Fruit fly (Drosophila melanogaster) whole organism, pupa: ENCODE results near the gene Atg4a.

Experiments
- CG10348 ChIP-seq: fragments of 200-800 bp; sonication (Bioruptor generic); IDR thresholded peaks from 2 replicates; pipeline ENCODE4 v1.3.6; 2022; ENCODE audit warnings: missing biosample characterization, missing genetic modification characterization
- CG12605 ChIP-seq: fragments of 200-800 bp; sonication (Bioruptor generic); IDR thresholded peaks from 2 replicates; pipeline ENCODE4 v1.3.6; 2022; ENCODE audit warnings: missing biosample characterization, missing genetic modification characterization
- CG13204 ChIP-seq: fragments of 200-800 bp; sonication (Bioruptor generic); optimal IDR thresholded peaks from 2 replicates; lab custom pipeline; 2018; ENCODE audit warnings: missing biosample characterization, mild to moderate bottlenecking, missing genetic modification characterization, moderate library complexity
- CG14655 ChIP-seq: fragments of 200-800 bp; sonication (Bioruptor generic); optimal IDR thresholded peaks from 3 replicates; lab custom pipeline; 2017; ENCODE audit warnings: mild to moderate bottlenecking, missing biosample characterization, missing genetic modification reagents, missing genetic modification characterization
- CG15710 ChIP-seq: fragments of 200-800 bp; sonication (Bioruptor generic); optimal IDR thresholded peaks from 2 replicates; lab custom pipeline; 2018; ENCODE audit warnings: missing biosample characterization, mild to moderate bottlenecking, missing genetic modification characterization, moderate library complexity
- CG17806 ChIP-seq: fragments of 200-800 bp; sonication (Bioruptor generic); optimal IDR thresholded peaks from 2 replicates; lab custom pipeline; 2018; ENCODE audit warnings: missing biosample characterization, mild to moderate bottlenecking, missing genetic modification characterization, moderate library complexity
- CG32121 ChIP-seq: fragments of 200-800 bp; sonication (Bioruptor generic); IDR thresholded peaks from 2 replicates; pipeline ENCODE4 v1.3.6; 2022; ENCODE audit warnings: missing biosample characterization, missing genetic modification characterization
- CG34367 ChIP-seq: fragments of 200-800 bp; sonication (Bioruptor generic); optimal IDR thresholded peaks from 2 replicates; lab custom pipeline; 2018; ENCODE audit warnings: missing biosample characterization, mild to moderate bottlenecking, missing genetic modification characterization
- CG4496 ChIP-seq: fragments of 200-800 bp; sonication (Bioruptor generic); IDR thresholded peaks from 3 replicates; pipeline ENCODE4 v1.3.6; 2022; ENCODE audit warnings: missing biosample characterization, missing genetic modification characterization
- CG8159 ChIP-seq: fragments of 200-800 bp; sonication (Bioruptor generic); optimal IDR thresholded peaks from 3 replicates; lab custom pipeline; 2018; ENCODE audit warnings: missing biosample characterization, mild to moderate bottlenecking, missing genetic modification characterization, moderate library complexity
- CG8301 ChIP-seq: fragments of 200-800 bp; sonication (Bioruptor generic); optimal IDR thresholded peaks from 2 replicates; lab custom pipeline; 2018; ENCODE audit warnings: missing biosample characterization, mild to moderate bottlenecking, missing genetic modification characterization
- CG9948 ChIP-seq: fragments of 200-800 bp; sonication (Bioruptor generic); optimal IDR thresholded peaks from 2 replicates; lab custom pipeline; 2018; ENCODE audit warnings: missing biosample characterization, mild to moderate bottlenecking, missing genetic modification characterization, moderate library complexity
- D1 ChIP-seq: fragments of 200-800 bp; sonication (Bioruptor generic); optimal IDR thresholded peaks from 2 replicates; lab custom pipeline; 2018; ENCODE audit warnings: missing biosample characterization, mild to moderate bottlenecking, missing genetic modification characterization, moderate library complexity
- EcR ChIP-seq: fragments of 200-800 bp; sonication (Bioruptor generic); optimal IDR thresholded peaks from 3 replicates; lab custom pipeline; 2019; ENCODE audit warnings: missing biosample characterization, missing genetic modification characterization, mild to moderate bottlenecking, moderate library complexity, missing genetic modification reagents
- Ets98B ChIP-seq: fragments of 200-800 bp; sonication (Bioruptor generic); IDR thresholded peaks from 2 replicates; pipeline ENCODE4 v1.3.6; 2022; ENCODE audit warnings: missing biosample characterization, missing genetic modification characterization
- Pif1A ChIP-seq: fragments of 200-800 bp; sonication (Bioruptor generic); optimal IDR thresholded peaks from 3 replicates; lab custom pipeline; 2016; ENCODE audit warnings: missing biosample characterization, missing genetic modification characterization
- Pif1B ChIP-seq: fragments of 200-800 bp; sonication (Bioruptor generic); optimal IDR thresholded peaks from 3 replicates; lab custom pipeline; 2016; ENCODE audit warnings: missing biosample characterization, missing genetic modification characterization
- Snoo ChIP-seq: fragments of 200-800 bp; sonication (Bioruptor generic); optimal IDR thresholded peaks from 3 replicates; lab custom pipeline; 2017; ENCODE audit warnings: missing biosample characterization, mild to moderate bottlenecking, missing genetic modification characterization, inconsistent platforms
- fd96Ca ChIP-seq: fragments of 200-800 bp; sonication (Bioruptor generic); IDR thresholded peaks from 3 replicates; pipeline ENCODE4 v1.3.6; 2022; ENCODE audit warnings: missing biosample characterization, missing genetic modification characterization
- gl ChIP-seq: fragments of 200-800 bp; sonication (Bioruptor generic); optimal IDR thresholded peaks from 2 replicates; lab custom pipeline; 2018; ENCODE audit warnings: missing biosample characterization, mild to moderate bottlenecking, missing genetic modification characterization
- rn ChIP-seq: fragments of 200-800 bp; sonication (Bioruptor generic); IDR thresholded peaks from 2 replicates; pipeline ENCODE4 v1.3.6; 2022; ENCODE audit warnings: missing biosample characterization, missing genetic modification characterization

Atg4a gene

DNA sequence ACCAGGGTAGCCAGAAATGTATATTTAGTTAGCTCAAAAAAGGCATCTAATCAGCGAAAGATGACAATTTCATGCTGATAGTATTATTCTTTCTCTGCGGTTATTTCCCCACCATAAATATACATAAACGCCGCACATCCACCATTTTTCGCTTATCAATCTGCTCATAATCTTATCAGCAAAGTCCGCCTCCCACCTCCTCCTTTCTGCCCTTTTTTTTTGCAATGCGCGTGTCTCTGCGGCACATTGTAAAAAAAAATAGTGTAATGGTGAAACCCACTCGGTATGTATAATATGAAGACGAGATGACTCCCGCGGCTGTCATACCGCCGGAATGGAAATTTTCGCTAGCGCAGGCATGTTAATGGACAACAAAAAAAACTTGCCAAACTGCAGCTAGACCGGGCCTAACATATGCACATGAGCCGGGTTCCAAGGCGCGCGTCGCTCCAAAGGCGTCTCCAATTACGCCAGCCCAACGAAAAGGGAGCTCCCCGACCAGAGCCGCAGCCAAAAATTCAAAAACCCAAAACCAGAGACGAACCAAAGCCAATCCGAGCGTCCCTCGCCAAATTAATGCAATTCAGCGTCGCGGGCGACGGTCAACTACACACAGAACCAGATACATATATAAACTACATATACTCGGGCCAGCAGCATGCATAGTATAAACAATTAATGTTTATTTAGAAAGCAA, 39.6 kb downstream of the Atg4a start:
- TF ChIP-seq CG9948 (no peak), CG14655 (peak; percentile 24), CG4496 (GFP tag; lab: Robert Waterston, UW) (peak; percentile 54; the same call in 1 of the 3 replicates)

DNA sequence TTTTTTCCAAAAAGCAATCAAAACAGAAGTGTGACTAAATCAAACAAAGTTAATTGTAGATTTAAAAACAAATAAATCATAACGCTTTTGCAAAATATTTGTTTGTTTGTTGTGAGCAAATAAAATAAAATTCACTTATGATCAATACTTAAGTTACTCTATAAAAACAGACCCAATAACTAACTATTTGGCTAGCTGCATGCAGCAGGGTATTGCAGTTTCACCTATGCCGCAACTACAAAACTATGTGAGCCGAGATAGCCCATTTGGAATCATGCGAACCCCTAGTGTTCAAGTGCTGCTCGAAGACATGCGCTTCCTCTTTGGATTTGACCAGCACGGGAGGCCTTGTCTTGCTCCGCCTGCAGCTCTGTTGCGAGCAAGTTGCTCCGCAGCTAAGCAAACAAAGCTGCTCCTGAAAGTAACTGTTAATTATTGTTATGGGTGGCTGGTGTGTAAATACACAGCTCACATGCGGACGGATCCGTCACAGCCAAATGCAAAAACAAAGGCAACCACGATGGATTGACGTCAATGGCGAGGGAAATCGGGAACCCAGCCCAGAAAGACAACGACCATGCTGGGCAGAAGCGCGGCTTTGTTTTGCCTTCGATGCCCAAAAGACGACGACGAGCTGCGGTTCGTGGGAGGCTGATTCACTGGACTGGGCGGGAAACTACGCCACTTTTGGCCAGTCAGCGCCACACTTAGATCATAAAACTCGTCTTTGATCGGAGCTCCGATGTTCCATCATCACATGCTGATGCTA, 41.4 kb downstream of the Atg4a start:
- TF ChIP-seq Pif1A (GFP tag; lab: Kevin White, UChicago): no peak
- no peak for TF ChIP-seq CG14655
- no peak for TF ChIP-seq gl (tag; lab: Kevin White, UChicago)
- no peak for TF ChIP-seq CG32121 (GFP tag; lab: Robert Waterston, UW)
- TF ChIP-seq Pif1B (GFP tag; lab: Kevin White, UChicago): no peak
- no peak for TF ChIP-seq CG13204 (GFP tag; lab: Kevin White, UChicago)
- no peak for TF ChIP-seq rn
- no peak for TF ChIP-seq Snoo (tag; lab: Kevin White, UChicago)
- TF ChIP-seq CG15710 (tag; lab: Kevin White, UChicago): no peak
- TF ChIP-seq CG9948: no peak
- no peak for TF ChIP-seq CG10348 (GFP tag; lab: Robert Waterston, UW)
- no peak for TF ChIP-seq CG34367
- no peak for TF ChIP-seq EcR (GFP tag; lab: Kevin White, UChicago)
- TF ChIP-seq D1 (tag; lab: Kevin White, UChicago): no peak
- TF ChIP-seq fd96Ca (GFP tag; lab: Robert Waterston, UW): no peak
- no peak for TF ChIP-seq CG8159
- TF ChIP-seq CG8301 (tag; lab: Kevin White, UChicago): no peak
- no peak for TF ChIP-seq CG12605
- no peak for TF ChIP-seq CG4496 (GFP tag; lab: Robert Waterston, UW)

dm6 chr2L:1122711-1122960, 41.9 kb downstream of the Atg4a start:
- TF ChIP-seq CG12605 (no peak), gl (tag; lab: Kevin White, UChicago) (no peak), Pif1B (GFP tag; lab: Kevin White, UChicago) (no peak), CG32121 (GFP tag; lab: Robert Waterston, UW) (no peak), CG4496 (GFP tag; lab: Robert Waterston, UW) (no peak)

dm6 chr2L:1123078-1123818, 42.5 kb downstream of the Atg4a start:
- TF ChIP-seq CG9948 (no peak), EcR (GFP tag; lab: Kevin White, UChicago) (peak; percentile 70)

- no peak for TF ChIP-seq fd96Ca (GFP tag; lab: Robert Waterston, UW)
- no peak for TF ChIP-seq CG17806 (tag; lab: Kevin White, UChicago)
- no peak for TF ChIP-seq CG32121 (GFP tag; lab: Robert Waterston, UW)
- TF ChIP-seq CG8301 (tag; lab: Kevin White, UChicago): no peak
- no peak for TF ChIP-seq CG12605
- no peak for TF ChIP-seq D1 (tag; lab: Kevin White, UChicago)
- TF ChIP-seq CG14655: no peak
- no peak for TF ChIP-seq gl (tag; lab: Kevin White, UChicago)
- no peak for TF ChIP-seq CG4496 (GFP tag; lab: Robert Waterston, UW)
- no peak for TF ChIP-seq CG13204 (GFP tag; lab: Kevin White, UChicago)
- TF ChIP-seq rn: no peak
- no peak for TF ChIP-seq Snoo (tag; lab: Kevin White, UChicago)
- TF ChIP-seq CG9948: no peak
- TF ChIP-seq CG15710 (tag; lab: Kevin White, UChicago): no peak
- no peak for TF ChIP-seq Ets98B (GFP tag; lab: Robert Waterston, UW)
- TF ChIP-seq, all 21 proteins: peak for 0
Measured at dm6 chr2L:1124265-1124664, 43.6 kb downstream of the Atg4a start.

dm6 chr2L:1125437-1125836, 44.7 kb downstream of the Atg4a start:
- TF ChIP-seq CG4496 (GFP tag; lab: Robert Waterston, UW): peak; percentile 25; the same call in 1 of the 3 replicates
- TF ChIP-seq rn: no peak
- no peak for TF ChIP-seq CG34367
- TF ChIP-seq CG10348 (GFP tag; lab: Robert Waterston, UW): no peak
- no peak for TF ChIP-seq CG14655
- TF ChIP-seq CG8159: no peak
- TF ChIP-seq CG13204 (GFP tag; lab: Kevin White, UChicago): no peak
- 0 out of 2 replicates have a peak, but pooled peaks have one; percentile 18 for TF ChIP-seq CG12605
- TF ChIP-seq Pif1B (GFP tag; lab: Kevin White, UChicago): no peak
- no peak for TF ChIP-seq EcR (GFP tag; lab: Kevin White, UChicago)
- no peak for TF ChIP-seq CG15710 (tag; lab: Kevin White, UChicago)
- TF ChIP-seq CG8301 (tag; lab: Kevin White, UChicago): no peak
- no peak for TF ChIP-seq Pif1A (GFP tag; lab: Kevin White, UChicago)
